Worm (Caenorhabditis elegans) whole organism, L4 larva: Measurements from ENCODE around the gene F47B8.18.

Experiments
- Y75B8A.6 ChIP-seq: fragments of 200-800 bp; sonication (Bioruptor generic); IDR thresholded peaks from 2 replicates; pipeline ENCODE4 v1.3.6; 2022; ENCODE audit warnings: missing genetic modification reagents, missing genetic modification characterization, missing compliant biosample characterization
- ces-1 ChIP-seq: fragments of 150-350 bp; sonication (generic microtip); optimal IDR thresholded peaks from 4 replicates; lab custom pipeline; 2014; ENCODE audit warnings: missing biosample characterization, missing genetic modification reagents, missing genetic modification characterization
- nhr-77 ChIP-seq: fragments of 150-350 bp; optimal IDR thresholded peaks from 2 replicates; lab custom pipeline; 2014; ENCODE audit warnings: missing biosample characterization, missing genetic modification characterization
- unc-39 ChIP-seq: sonication (generic microtip); optimal IDR thresholded peaks from 2 replicates; lab custom pipeline; 2017; ENCODE audit warnings: missing biosample characterization, missing genetic modification characterization
- zip-2 ChIP-seq: fragments of 150-350 bp; optimal IDR thresholded peaks from 2 replicates; lab custom pipeline; 2014; ENCODE audit warnings: missing biosample characterization, missing genetic modification characterization

DNA sequence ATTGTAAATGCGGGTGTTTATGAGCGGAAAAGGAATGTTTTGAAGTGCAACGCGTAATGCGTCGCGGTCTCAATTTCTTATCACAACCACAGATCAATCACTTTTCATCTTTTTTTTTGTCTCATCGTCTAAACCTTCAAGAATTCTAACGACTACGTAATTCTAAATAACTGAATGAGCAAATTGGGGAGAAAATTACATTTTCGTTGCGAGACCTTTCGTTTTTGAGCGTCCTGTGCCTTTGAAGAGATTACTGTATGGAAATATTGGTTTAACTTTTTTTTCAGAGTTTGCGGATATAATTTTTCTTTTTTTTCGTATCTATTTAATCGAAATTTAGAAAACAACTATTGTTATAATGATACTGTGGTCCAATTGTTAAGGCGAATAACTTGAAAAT is 25.2 kb upstream of the F47B8.18 start:
- TF ChIP-seq Y75B8A.6 (no peak), ces-1 (GFP tag; lab: Kevin White, UChicago) (no peak), nhr-77 (no peak), unc-39 (no peak), zip-2 (tag; lab: Kevin White, UChicago) (no peak)
